Fruit fly (Drosophila melanogaster): ENCODE data around the gene Mur29B.
A peak's percentile ranks its signal among the peaks of the same experiment; 100 is the strongest.

The Mur29B gene

DNA sequence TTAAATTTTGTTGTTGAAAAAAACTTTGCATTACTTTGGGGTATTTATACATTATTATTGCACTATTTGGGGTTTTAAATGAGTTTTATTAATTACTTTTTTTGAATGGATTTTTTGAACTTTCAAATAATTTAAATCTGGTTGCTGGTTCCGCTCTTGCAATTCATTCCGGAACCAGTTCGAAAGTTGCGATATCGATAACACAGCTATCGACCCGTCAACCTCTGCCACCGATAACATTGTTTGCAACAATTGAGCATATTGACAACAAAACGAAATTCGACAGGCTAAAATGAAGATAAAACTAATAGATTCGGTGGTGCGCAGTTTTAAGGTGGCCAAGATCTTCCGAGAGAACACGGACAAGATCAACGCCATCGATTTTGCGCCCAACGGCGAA lies 22.2 kb downstream of the Mur29B start, which contains the start of gene Wdr82 (continued):
- TF ChIP-seq en (GFP tag; optimal IDR thresholded peaks at IDR 0.05) (no peak), D19A (tag; optimal IDR thresholded peaks at IDR 0.05) (no peak), Sry-δ (GFP tag; optimal IDR thresholded peaks at IDR 0.05) (peak; percentile 47), hth (optimal IDR thresholded peaks at IDR 0.05) (no peak), Adf1 (GFP tag; IDR thresholded peaks at IDR 0.05) (no peak), H2.0 (GFP tag; IDR thresholded peaks at IDR 0.05) (no peak), CG13775 (GFP tag; optimal IDR thresholded peaks at IDR 0.05) (no peak), CG10979 (tag; optimal IDR thresholded peaks at IDR 0.05) (no peak), Sry-β (GFP tag; optimal IDR thresholded peaks at IDR 0.05) (no peak), Doc3 (GFP tag; IDR thresholded peaks at IDR 0.05; ENCODE audit: partially characterized antibody) (peak; percentile 37; the same call in 1 of the 3 replicates), E2f2 (GFP tag; IDR thresholded peaks at IDR 0.05) (peak; percentile 88), sc (optimal IDR thresholded peaks at IDR 0.05) (no peak), sc (GFP tag; optimal IDR thresholded peaks at IDR 0.05) (no peak), Hmr (GFP tag; optimal IDR thresholded peaks at IDR 0.05) (no peak), h (optimal IDR thresholded peaks at IDR 0.05) (no peak), wdn (GFP tag; IDR thresholded peaks at IDR 0.05) (no peak), CG12219 (GFP tag; optimal IDR thresholded peaks at IDR 0.05) (no peak), org-1 (GFP tag; optimal IDR thresholded peaks at IDR 0.05) (no peak), B-H2 (GFP tag; optimal IDR thresholded peaks at IDR 0.05) (no peak), CG11695 (GFP tag; IDR thresholded peaks at IDR 0.05) (no peak), Rfx (GFP tag; IDR thresholded peaks at IDR 0.05) (no peak), CG10147 (GFP tag; optimal IDR thresholded peaks at IDR 0.05) (no peak), CG12299 (tag; optimal IDR thresholded peaks at IDR 0.05) (no peak), fru (optimal IDR thresholded peaks at IDR 0.05) (no peak), CG18764 (GFP tag; optimal IDR thresholded peaks at IDR 0.05) (no peak), CG1233 (GFP tag; optimal IDR thresholded peaks at IDR 0.05) (no peak), NC2α (GFP tag; optimal IDR thresholded peaks at IDR 0.05) (no peak), kni (GFP tag; optimal IDR thresholded peaks at IDR 0.05) (no peak), Sin3A (optimal IDR thresholded peaks at IDR 0.05) (peak; percentile 5), HHEX (GFP tag; optimal IDR thresholded peaks at IDR 0.05) (no peak), sug (tag; optimal IDR thresholded peaks at IDR 0.05) (no peak), CG9609 (GFP tag; optimal IDR thresholded peaks at IDR 0.05) (no peak), disco-r (GFP tag; optimal IDR thresholded peaks at IDR 0.05) (no peak), da (GFP tag; optimal IDR thresholded peaks at IDR 0.05) (no peak), ara (GFP tag; IDR thresholded peaks at IDR 0.05) (no peak), CG13287 (GFP tag; IDR thresholded peaks at IDR 0.05; ENCODE audit: partially characterized antibody) (peak; percentile 85), gce (GFP tag; IDR thresholded peaks at IDR 0.05) (no peak), Myb (GFP tag; optimal IDR thresholded peaks at IDR 0.05) (peak; percentile 52), PHDP (tag; optimal IDR thresholded peaks at IDR 0.05) (no peak), CG10654 (GFP tag; optimal IDR thresholded peaks at IDR 0.05) (no peak), MBD-R2 (GFP tag; IDR thresholded peaks at IDR 0.05) (peak; percentile 77), cg (GFP tag; optimal IDR thresholded peaks at IDR 0.05) (no peak), ro (GFP tag; IDR thresholded peaks at IDR 0.05) (no peak), pho (GFP tag; optimal IDR thresholded peaks at IDR 0.05) (no peak), exex (tag; optimal IDR thresholded peaks at IDR 0.05) (peak; percentile 7), vvl (GFP tag; IDR thresholded peaks at IDR 0.05) (0 out of 2 replicates have a peak, but pooled peaks have one; percentile 12), inv (GFP tag; IDR thresholded peaks at IDR 0.05; ENCODE audit: partially characterized antibody) (peak; percentile 36; the same call in 1 of the 2 replicates), CG6813 (GFP tag; optimal IDR thresholded peaks at IDR 0.05) (no peak), Bgb (GFP tag; IDR thresholded peaks at IDR 0.05; ENCODE audit: partially characterized antibody) (peak; percentile 68; the same call in 1 of the 2 replicates), hb (GFP tag; IDR thresholded peaks at IDR 0.05; ENCODE audit: partially characterized antibody) (no peak), YL-1 (GFP tag; optimal IDR thresholded peaks at IDR 0.05) (peak; percentile 8), onecut (GFP tag; IDR thresholded peaks at IDR 0.05) (no peak), grau (tag; optimal IDR thresholded peaks at IDR 0.05) (peak; percentile 3)
